ENCODE assay signal across 1 fruit fly cellular context in genomic region chr2L:11326373-11326772, dm6.
A peak's percentile ranks its signal among the peaks of the same experiment; 100 is the strongest.
TF ChIP-seq lines count a peak whose summit lies in the region.

No protein-coding gene starts in this region.

TF ChIP-seq in whole organism, embryonic, 481 proteins besides CTCF, POLR2A, EP300 and RAD21 (continued from another document):
- TF ChIP-seq tup (GFP tag; optimal IDR thresholded peaks at IDR 0.05; lab: Kevin White, UChicago): no peak
- TF ChIP-seq run (tag; optimal IDR thresholded peaks at IDR 0.05; lab: Kevin White, UChicago): no peak
- TF ChIP-seq CG31441 (GFP tag; IDR thresholded peaks at IDR 0.05; lab: Robert Waterston, UW): peak; percentile 47
- peak; percentile 45; the same call in 1 of the 3 replicates for TF ChIP-seq CG7357 (GFP tag; IDR thresholded peaks at IDR 0.05; lab: Robert Waterston, UW)
- no peak for TF ChIP-seq CG6175 (GFP tag; IDR thresholded peaks at IDR 0.05; lab: Robert Waterston, UW)
- TF ChIP-seq scrt (GFP tag; optimal IDR thresholded peaks at IDR 0.05; lab: Kevin White, UChicago): no peak
- TF ChIP-seq usp (GFP tag; optimal IDR thresholded peaks at IDR 0.05; lab: Kevin White, UChicago): no peak
- peak; percentile 5; the same call in 1 of the 2 replicates for TF ChIP-seq CG14441 (GFP tag; IDR thresholded peaks at IDR 0.05; lab: Robert Waterston, UW)
- TF ChIP-seq br (optimal IDR thresholded peaks at IDR 0.05; lab: Kevin White, UChicago): no peak
- no peak for TF ChIP-seq CG9817 (tag; optimal IDR thresholded peaks at IDR 0.05; lab: Kevin White, UChicago)
- TF ChIP-seq klu (GFP tag; IDR thresholded peaks at IDR 0.05; lab: Robert Waterston, UW): no peak
- no peak for TF ChIP-seq CG42726 (GFP tag; IDR thresholded peaks at IDR 0.05; lab: Robert Waterston, UW; ENCODE audit: partially characterized antibody)
- TF ChIP-seq Bdp1 (GFP tag; optimal IDR thresholded peaks at IDR 0.05; lab: Kevin White, UChicago): no peak
- no peak for TF ChIP-seq Oli (tag; optimal IDR thresholded peaks at IDR 0.05; lab: Kevin White, UChicago)
- TF ChIP-seq abd-A (tag; optimal IDR thresholded peaks at IDR 0.05; lab: Kevin White, UChicago): no peak
- TF ChIP-seq z (GFP tag; IDR thresholded peaks at IDR 0.05; lab: Robert Waterston, UW): no peak
- TF ChIP-seq lilli (GFP tag; optimal IDR thresholded peaks at IDR 0.05; lab: Kevin White, UChicago): no peak
- no peak for TF ChIP-seq dysf (GFP tag; IDR thresholded peaks at IDR 0.05; lab: Robert Waterston, UW)
- no peak for TF ChIP-seq vfl (GFP tag; optimal IDR thresholded peaks at IDR 0.05; lab: Kevin White, UChicago)
- no peak for TF ChIP-seq CG30020 (tag; optimal IDR thresholded peaks at IDR 0.05; lab: Kevin White, UChicago)
- no peak for TF ChIP-seq her (GFP tag; optimal IDR thresholded peaks at IDR 0.05; lab: Kevin White, UChicago)
- no peak for TF ChIP-seq stc (GFP tag; IDR thresholded peaks at IDR 0.05; lab: Robert Waterston, UW)
- TF ChIP-seq Fer3 (tag; optimal IDR thresholded peaks at IDR 0.05; lab: Kevin White, UChicago): no peak
- TF ChIP-seq Med (GFP tag; lab: Kevin White, UChicago): peak; percentile 24
- TF ChIP-seq Side (GFP tag; optimal IDR thresholded peaks at IDR 0.05; lab: Kevin White, UChicago): no peak
- TF ChIP-seq Dll (GFP tag; IDR thresholded peaks at IDR 0.05; lab: Robert Waterston, UW; ENCODE audit: partially characterized antibody): no peak
- no peak for TF ChIP-seq CG11085 (GFP tag; IDR thresholded peaks at IDR 0.05; lab: Robert Waterston, UW)
- no peak for TF ChIP-seq NC2α (GFP tag; optimal IDR thresholded peaks at IDR 0.05; lab: Kevin White, UChicago)
- TF ChIP-seq CG12744 (GFP tag; optimal IDR thresholded peaks at IDR 0.05; lab: Kevin White, UChicago): no peak
- no peak for TF ChIP-seq unc-4 (GFP tag; IDR thresholded peaks at IDR 0.05; lab: Robert Waterston, UW; ENCODE audit: partially characterized antibody)
- no peak for TF ChIP-seq CG8290 (GFP tag; optimal IDR thresholded peaks at IDR 0.05; lab: Kevin White, UChicago)
- TF ChIP-seq CG8290 (tag; optimal IDR thresholded peaks at IDR 0.05; lab: Kevin White, UChicago): no peak
- TF ChIP-seq Doc3 (GFP tag; IDR thresholded peaks at IDR 0.05; lab: Robert Waterston, UW; ENCODE audit: partially characterized antibody): no peak
- TF ChIP-seq CG31365 (tag; optimal IDR thresholded peaks at IDR 0.05; lab: Kevin White, UChicago): no peak
- no peak for TF ChIP-seq ewg (GFP tag; optimal IDR thresholded peaks at IDR 0.05; lab: Kevin White, UChicago)
- 0 out of 3 replicates have a peak, but pooled peaks have one; percentile 31 for TF ChIP-seq CG17361 (GFP tag; IDR thresholded peaks at IDR 0.05; lab: Robert Waterston, UW)
- no peak for TF ChIP-seq rib (GFP tag; IDR thresholded peaks at IDR 0.05; lab: Robert Waterston, UW)
- no peak for TF ChIP-seq tgo (GFP tag; IDR thresholded peaks at IDR 0.05; lab: Robert Waterston, UW)
- TF ChIP-seq ab (GFP tag; optimal IDR thresholded peaks at IDR 0.05; lab: Kevin White, UChicago): no peak
- TF ChIP-seq gem (tag; optimal IDR thresholded peaks at IDR 0.05; lab: Kevin White, UChicago): no peak
- 0 out of 2 replicates have a peak, but pooled peaks have one; percentile 10 for TF ChIP-seq CG4730 (GFP tag; IDR thresholded peaks at IDR 0.05; lab: Robert Waterston, UW)
- TF ChIP-seq lola (GFP tag; optimal IDR thresholded peaks at IDR 0.05; lab: Kevin White, UChicago): no peak
- TF ChIP-seq ftz-f1 (GFP tag; optimal IDR thresholded peaks at IDR 0.05; lab: Kevin White, UChicago): no peak
- TF ChIP-seq Atf-2 (GFP tag; optimal IDR thresholded peaks at IDR 0.05; lab: Kevin White, UChicago): no peak
- no peak for TF ChIP-seq exex (tag; optimal IDR thresholded peaks at IDR 0.05; lab: Kevin White, UChicago)
- no peak for TF ChIP-seq CG13123 (GFP tag; optimal IDR thresholded peaks at IDR 0.05; lab: Kevin White, UChicago)
- peak; percentile 65; the same call in 2 of the 3 replicates for TF ChIP-seq zfh1 (GFP tag; IDR thresholded peaks at IDR 0.05; lab: Robert Waterston, UW)
- no peak for TF ChIP-seq CG3163 (GFP tag; optimal IDR thresholded peaks at IDR 0.05; lab: Kevin White, UChicago)
- TF ChIP-seq CG9876 (GFP tag; optimal IDR thresholded peaks at IDR 0.05; lab: Kevin White, UChicago): no peak
- no peak for TF ChIP-seq CG3281 (GFP tag; optimal IDR thresholded peaks at IDR 0.05; lab: Kevin White, UChicago)
- no peak for TF ChIP-seq gsb-n (tag; optimal IDR thresholded peaks at IDR 0.05; lab: Kevin White, UChicago)
- TF ChIP-seq nom (GFP tag; optimal IDR thresholded peaks at IDR 0.05; lab: Kevin White, UChicago): no peak
- no peak for TF ChIP-seq Lim3 (GFP tag; IDR thresholded peaks at IDR 0.05; lab: Robert Waterston, UW)
- no peak for TF ChIP-seq pita (GFP tag; optimal IDR thresholded peaks at IDR 0.05; lab: Kevin White, UChicago)
- no peak for TF ChIP-seq CG4328 (GFP tag; optimal IDR thresholded peaks at IDR 0.05; lab: Kevin White, UChicago)
- no peak for TF ChIP-seq ind (GFP tag; optimal IDR thresholded peaks at IDR 0.05; lab: Kevin White, UChicago)
- no peak for TF ChIP-seq CG9437 (GFP tag; optimal IDR thresholded peaks at IDR 0.05; lab: Kevin White, UChicago)
- no peak for TF ChIP-seq Tbp (GFP tag; optimal IDR thresholded peaks at IDR 0.05; lab: Kevin White, UChicago)
- TF ChIP-seq CG6654 (GFP tag; optimal IDR thresholded peaks at IDR 0.05; lab: Kevin White, UChicago): no peak
- TF ChIP-seq CG14710 (tag; optimal IDR thresholded peaks at IDR 0.05; lab: Kevin White, UChicago): peak; percentile 43
- no peak for TF ChIP-seq CG6854 (GFP tag; optimal IDR thresholded peaks at IDR 0.05; lab: Kevin White, UChicago)
- no peak for TF ChIP-seq MTF-1 (GFP tag; optimal IDR thresholded peaks at IDR 0.05; lab: Kevin White, UChicago; ENCODE audit: borderline replicate concordance)
- TF ChIP-seq CG1647 (GFP tag; optimal IDR thresholded peaks at IDR 0.05; lab: Kevin White, UChicago): no peak
- TF ChIP-seq CG32767 (GFP tag; IDR thresholded peaks at IDR 0.05; lab: Robert Waterston, UW): no peak
- TF ChIP-seq CG4360 (GFP tag; IDR thresholded peaks at IDR 0.05; lab: Robert Waterston, UW): no peak
- TF ChIP-seq HmgD (GFP tag; optimal IDR thresholded peaks at IDR 0.05; lab: Kevin White, UChicago): no peak
- no peak for TF ChIP-seq slbo (GFP tag; IDR thresholded peaks at IDR 0.05; lab: Robert Waterston, UW)
- TF ChIP-seq esg (GFP tag; conservative IDR thresholded peaks at IDR 0.05; lab: Robert Waterston, UW): no peak
